Worm (Caenorhabditis elegans) whole organism, mixed stage, embryonic: Measurements from ENCODE around the gene R102.6.

ENCODE experiments used
- cnd-1 ChIP-seq: fragments of 200-800 bp; sonication (Bioruptor generic); optimal IDR thresholded peaks from 2 replicates; lab custom pipeline; 2018; ENCODE audit warnings: mild to moderate bottlenecking, missing genetic modification characterization, missing compliant biosample characterization
- lsy-2 ChIP-seq: fragments of 150-350 bp; optimal IDR thresholded peaks from 2 replicates; lab custom pipeline; 2014; ENCODE audit warnings: missing biosample characterization, missing genetic modification characterization
- mep-1 ChIP-seq: fragments of 150-350 bp; optimal IDR thresholded peaks from 2 replicates; lab custom pipeline; 2017; ENCODE audit warnings: missing biosample characterization, missing genetic modification reagents, missing genetic modification characterization, inconsistent platforms
- mls-2 ChIP-seq: sonication (generic microtip); optimal IDR thresholded peaks from 2 replicates; lab custom pipeline; 2016; ENCODE audit warnings: mild to moderate bottlenecking, missing genetic modification characterization, moderate library complexity, missing compliant biosample characterization
- sptf-1 ChIP-seq: sonication (generic microtip); optimal IDR thresholded peaks from 2 replicates; lab custom pipeline; 2017; ENCODE audit warnings: mild to moderate bottlenecking, missing genetic modification characterization, moderate library complexity, missing compliant biosample characterization

ce11 chrIV:10738328-10738727 lies 32.3 kb upstream of the R102.6 start, which contains the start of gene ssp-34:
- TF ChIP-seq mls-2 (tag; lab: Kevin White, UChicago): no peak
- TF ChIP-seq lsy-2 (tag; lab: Kevin White, UChicago): no peak
- no peak for TF ChIP-seq sptf-1 (tag; lab: Kevin White, UChicago)
- no peak for TF ChIP-seq mep-1
- no peak for TF ChIP-seq cnd-1 (tag; lab: Kevin White, UChicago)
